Worm (Caenorhabditis elegans): ENCODE results near the gene Y67D2.5.

ce11 chrIII:1508244-1508643 lies 31.8 kb downstream of the Y67D2.5 start:
- TF ChIP-seq unc-55 (GFP tag; optimal IDR thresholded peaks at IDR 0.05) (no peak), ceh-82 (tag; optimal IDR thresholded peaks at IDR 0.05) (no peak), unc-62 (GFP tag; optimal IDR thresholded peaks at IDR 0.05) (no peak), blmp-1 (tag; optimal IDR thresholded peaks at IDR 0.05; ENCODE audit: insufficient read depth) (no peak), snpc-4 (tag; optimal IDR thresholded peaks at IDR 0.05) (no peak), fos-1 (tag; optimal IDR thresholded peaks at IDR 0.05) (no peak)

Data from whole organism, L2 larva.